Worm (Caenorhabditis elegans) whole organism, L2 larva: Measurements from ENCODE around the gene twk-43.

ENCODE experiments used
- elt-3 ChIP-seq: sonication (generic microtip); optimal IDR thresholded peaks from 2 replicates; lab custom pipeline; 2017; ENCODE audit warnings: missing biosample characterization, missing genetic modification characterization
- nhr-77 ChIP-seq: fragments of 150-350 bp; optimal IDR thresholded peaks from 2 replicates; lab custom pipeline; 2014; ENCODE audit warnings: missing biosample characterization, missing genetic modification characterization
- unc-39 ChIP-seq: fragments of 150-350 bp; optimal IDR thresholded peaks from 2 replicates; lab custom pipeline; 2014; ENCODE audit warnings: missing biosample characterization, missing genetic modification characterization

- TF ChIP-seq unc-39 (tag; lab: Kevin White, UChicago) (no peak), elt-3 (no peak), nhr-77 (no peak)
Observed at ce11 chrV:13338037-13338436, 8.0 kb upstream of the twk-43 start.
